Worm (Caenorhabditis elegans) whole organism, mixed stage, embryonic: ENCODE data around the gene lag-2.

Experiments
- nhr-12 ChIP-seq: fragments of 150-350 bp; optimal IDR thresholded peaks from 2 replicates; lab custom pipeline; 2014; ENCODE audit warnings: missing biosample characterization, missing genetic modification characterization
- sem-2 ChIP-seq: fragments of 200-800 bp; sonication (Bioruptor generic); optimal IDR thresholded peaks from 2 replicates; lab custom pipeline; 2018; ENCODE audit warnings: mild to moderate bottlenecking, missing genetic modification characterization, missing compliant biosample characterization
- sptf-1 ChIP-seq: sonication (generic microtip); optimal IDR thresholded peaks from 2 replicates; lab custom pipeline; 2017; ENCODE audit warnings: mild to moderate bottlenecking, missing genetic modification characterization, moderate library complexity, missing compliant biosample characterization
- unc-39 ChIP-seq: fragments of 150-350 bp; optimal IDR thresholded peaks from 2 replicates; lab custom pipeline; 2014; ENCODE audit warnings: missing biosample characterization, missing genetic modification characterization
- zip-8 ChIP-seq: fragments of 150-350 bp; optimal IDR thresholded peaks from 2 replicates; lab custom pipeline; 2014; ENCODE audit warnings: missing biosample characterization, missing genetic modification characterization
- ztf-11 ChIP-seq: fragments of 150-350 bp; optimal IDR thresholded peaks from 2 replicates; lab custom pipeline; 2014; ENCODE audit warnings: missing biosample characterization, missing genetic modification characterization

DNA sequence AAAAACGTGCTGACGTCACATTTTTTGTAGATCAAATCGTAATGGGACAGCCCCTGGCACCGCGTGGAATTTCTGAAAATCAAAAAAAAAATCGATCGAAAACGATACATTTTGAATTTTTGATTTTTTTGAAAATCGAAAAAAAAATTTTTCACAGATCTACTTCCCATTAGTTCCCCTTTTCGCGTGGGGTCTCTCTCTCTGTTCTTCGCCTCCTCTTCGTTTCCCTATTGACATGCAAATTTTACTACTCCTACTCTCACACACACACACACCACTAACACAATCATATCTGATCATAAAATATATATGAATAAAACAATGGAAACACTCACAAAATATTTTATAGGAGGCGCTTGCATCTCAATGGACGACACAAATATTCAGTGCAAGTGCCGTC is 30.5 kb downstream of the lag-2 start:
- TF ChIP-seq unc-39 (tag; lab: Kevin White, UChicago) = no peak
- no peak for TF ChIP-seq zip-8 (tag; lab: Kevin White, UChicago)
- no peak for TF ChIP-seq nhr-12 (tag; lab: Kevin White, UChicago)
- no peak for TF ChIP-seq sptf-1 (tag; lab: Kevin White, UChicago)
- no peak for TF ChIP-seq ztf-11 (tag; lab: Kevin White, UChicago)
- no peak for TF ChIP-seq sem-2 (GFP tag; lab: Kevin White, UChicago)
